Worm (Caenorhabditis elegans): ENCODE measurements around the gene C38C6.3.

C38C6.3 gene

ce11 chrII:14626883-14627282, 6.0 kb upstream of the C38C6.3 start:
- TF ChIP-seq med-1 (GFP tag; optimal IDR thresholded peaks at IDR 0.05; ENCODE audit: insufficient read depth): no peak
- TF ChIP-seq ztf-23 (GFP tag; IDR thresholded peaks at IDR 0.05): no peak
- TF ChIP-seq tab-1 (GFP tag; IDR thresholded peaks at IDR 0.05): no peak
- no peak for TF ChIP-seq ztf-29 (GFP tag; IDR thresholded peaks at IDR 0.05)
- no peak for TF ChIP-seq flt-1 (GFP tag; IDR thresholded peaks at IDR 0.05)
- TF ChIP-seq ref-1 (GFP tag; conservative IDR thresholded peaks at IDR 0.05): no peak
- no peak for TF ChIP-seq T22C8.4 (GFP tag; IDR thresholded peaks at IDR 0.05)
- no peak for TF ChIP-seq cog-1 (tag; optimal IDR thresholded peaks at IDR 0.05)
- TF ChIP-seq klf-2 (GFP tag; conservative IDR thresholded peaks at IDR 0.05): no peak

ce11 chrII:14627330-14627729, 5.6 kb upstream of the C38C6.3 start, which contains the start of gene tag-297:
tag-297 (plus strand) TSS chrII:14627630.
- TF ChIP-seq flt-1 (GFP tag; IDR thresholded peaks at IDR 0.05): no peak
- TF ChIP-seq tab-1 (GFP tag; IDR thresholded peaks at IDR 0.05): no peak
- TF ChIP-seq ztf-23 (GFP tag; IDR thresholded peaks at IDR 0.05): no peak
- no peak for TF ChIP-seq ztf-29 (GFP tag; IDR thresholded peaks at IDR 0.05)
- no peak for TF ChIP-seq cog-1 (tag; optimal IDR thresholded peaks at IDR 0.05)
- no peak for TF ChIP-seq med-1 (GFP tag; optimal IDR thresholded peaks at IDR 0.05; ENCODE audit: insufficient read depth)
- TF ChIP-seq ref-1 (GFP tag; conservative IDR thresholded peaks at IDR 0.05): no peak
- no peak for TF ChIP-seq T22C8.4 (GFP tag; IDR thresholded peaks at IDR 0.05)
- no peak for TF ChIP-seq klf-2 (GFP tag; conservative IDR thresholded peaks at IDR 0.05)

- TF ChIP-seq ztf-23 (GFP tag; IDR thresholded peaks at IDR 0.05) (no peak), T22C8.4 (GFP tag; IDR thresholded peaks at IDR 0.05) (no peak), med-1 (GFP tag; optimal IDR thresholded peaks at IDR 0.05; ENCODE audit: insufficient read depth) (no peak), ref-1 (GFP tag; conservative IDR thresholded peaks at IDR 0.05) (no peak), ztf-29 (GFP tag; IDR thresholded peaks at IDR 0.05) (no peak), tab-1 (GFP tag; IDR thresholded peaks at IDR 0.05) (no peak), klf-2 (GFP tag; conservative IDR thresholded peaks at IDR 0.05) (no peak), flt-1 (GFP tag; IDR thresholded peaks at IDR 0.05) (no peak), cog-1 (tag; optimal IDR thresholded peaks at IDR 0.05) (no peak)
Measured at ce11 chrII:14634042-14634441, 1.1 kb downstream of the C38C6.3 start.

ce11 chrII:14635179-14635578, 2.3 kb downstream of the C38C6.3 start:
- peak; percentile 82 for TF ChIP-seq ztf-23 (GFP tag; IDR thresholded peaks at IDR 0.05)
- peak; percentile 78; the same call in 1 of the 2 replicates for TF ChIP-seq klf-2 (GFP tag; conservative IDR thresholded peaks at IDR 0.05)
- peak; percentile 66 for TF ChIP-seq ref-1 (GFP tag; conservative IDR thresholded peaks at IDR 0.05)
- peak; percentile 3 for TF ChIP-seq med-1 (GFP tag; optimal IDR thresholded peaks at IDR 0.05; ENCODE audit: insufficient read depth)
- TF ChIP-seq tab-1 (GFP tag; IDR thresholded peaks at IDR 0.05): peak; percentile 89
- TF ChIP-seq ztf-29 (GFP tag; IDR thresholded peaks at IDR 0.05): peak; percentile 82
- peak; percentile 84 for TF ChIP-seq T22C8.4 (GFP tag; IDR thresholded peaks at IDR 0.05)
- TF ChIP-seq flt-1 (GFP tag; IDR thresholded peaks at IDR 0.05): peak; percentile 84
- TF ChIP-seq cog-1 (tag; optimal IDR thresholded peaks at IDR 0.05): no peak

- TF ChIP-seq flt-1 (GFP tag; IDR thresholded peaks at IDR 0.05) (peak; percentile 75), tab-1 (GFP tag; IDR thresholded peaks at IDR 0.05) (peak; percentile 10; the same call in 1 of the 2 replicates), T22C8.4 (GFP tag; IDR thresholded peaks at IDR 0.05) (0 out of 2 replicates have a peak, but pooled peaks have one; percentile 26)
Measured at ce11 chrII:14635895-14636294, 3.0 kb downstream of the C38C6.3 start.

- no peak for TF ChIP-seq cog-1 (tag; optimal IDR thresholded peaks at IDR 0.05)
- no peak for TF ChIP-seq tab-1 (GFP tag; IDR thresholded peaks at IDR 0.05)
- no peak for TF ChIP-seq klf-2 (GFP tag; conservative IDR thresholded peaks at IDR 0.05)
- no peak for TF ChIP-seq med-1 (GFP tag; optimal IDR thresholded peaks at IDR 0.05; ENCODE audit: insufficient read depth)
- TF ChIP-seq ztf-23 (GFP tag; IDR thresholded peaks at IDR 0.05): no peak
- TF ChIP-seq flt-1 (GFP tag; IDR thresholded peaks at IDR 0.05): no peak
- TF ChIP-seq T22C8.4 (GFP tag; IDR thresholded peaks at IDR 0.05): no peak
- TF ChIP-seq ref-1 (GFP tag; conservative IDR thresholded peaks at IDR 0.05): no peak
- no peak for TF ChIP-seq ztf-29 (GFP tag; IDR thresholded peaks at IDR 0.05)
Measured at ce11 chrII:14636737-14637136, 3.8 kb downstream of the C38C6.3 start, which contains the start of gene sre-13. sre-13 (minus strand) TSS chrII:14636837.

- peak; percentile 47; the same call in 1 of the 2 replicates for TF ChIP-seq flt-1 (GFP tag; IDR thresholded peaks at IDR 0.05)
- 0 out of 2 replicates have a peak, but pooled peaks have one; percentile 52 for TF ChIP-seq tab-1 (GFP tag; IDR thresholded peaks at IDR 0.05)
Measured at ce11 chrII:14641387-14641786, 8.5 kb downstream of the C38C6.3 start.

- TF ChIP-seq tab-1 (GFP tag; IDR thresholded peaks at IDR 0.05): no peak
Measured at ce11 chrII:14643983-14644382, 11.1 kb downstream of the C38C6.3 start, which contains the start of gene atgp-2. atgp-2 (minus strand) TSS chrII:14644083.

ce11 chrII:14644465-14644864, 11.5 kb downstream of the C38C6.3 start:
- TF ChIP-seq T22C8.4 (GFP tag; IDR thresholded peaks at IDR 0.05): no peak
- TF ChIP-seq med-1 (GFP tag; optimal IDR thresholded peaks at IDR 0.05; ENCODE audit: insufficient read depth): no peak
- TF ChIP-seq tab-1 (GFP tag; IDR thresholded peaks at IDR 0.05): no peak
- TF ChIP-seq klf-2 (GFP tag; conservative IDR thresholded peaks at IDR 0.05): no peak
- TF ChIP-seq ztf-29 (GFP tag; IDR thresholded peaks at IDR 0.05): no peak
- TF ChIP-seq ref-1 (GFP tag; conservative IDR thresholded peaks at IDR 0.05): no peak
- TF ChIP-seq cog-1 (tag; optimal IDR thresholded peaks at IDR 0.05): no peak
- TF ChIP-seq ztf-23 (GFP tag; IDR thresholded peaks at IDR 0.05): no peak
- TF ChIP-seq flt-1 (GFP tag; IDR thresholded peaks at IDR 0.05): no peak

- TF ChIP-seq cog-1 (tag; optimal IDR thresholded peaks at IDR 0.05): no peak
Measured at ce11 chrII:14645290-14645689, 12.4 kb downstream of the C38C6.3 start.

ce11 chrII:14647550-14647949, 14.6 kb downstream of the C38C6.3 start:
- TF ChIP-seq flt-1 (GFP tag; IDR thresholded peaks at IDR 0.05) (no peak), T22C8.4 (GFP tag; IDR thresholded peaks at IDR 0.05) (no peak), tab-1 (GFP tag; IDR thresholded peaks at IDR 0.05) (no peak), cog-1 (tag; optimal IDR thresholded peaks at IDR 0.05) (no peak), med-1 (GFP tag; optimal IDR thresholded peaks at IDR 0.05; ENCODE audit: insufficient read depth) (no peak), ref-1 (GFP tag; conservative IDR thresholded peaks at IDR 0.05) (no peak), ztf-23 (GFP tag; IDR thresholded peaks at IDR 0.05) (no peak), klf-2 (GFP tag; conservative IDR thresholded peaks at IDR 0.05) (no peak), ztf-29 (GFP tag; IDR thresholded peaks at IDR 0.05) (no peak)

All from whole organism, midembryonic.